Fruit fly (Drosophila melanogaster) whole organism, prepupa: ENCODE results near the gene AstCC.
A peak's percentile ranks its signal among the peaks of the same experiment; 100 is the strongest.

ENCODE experiments used
- Blimp-1 ChIP-seq: fragments of 200-800 bp; sonication (Bioruptor generic); optimal IDR thresholded peaks from 3 replicates; lab custom pipeline; 2017; ENCODE audit warnings: missing biosample characterization, missing genetic modification characterization, mild to moderate bottlenecking, moderate library complexity, missing genetic modification reagents
- CG10631 ChIP-seq: fragments of 200-800 bp; sonication (Bioruptor generic); optimal IDR thresholded peaks from 2 replicates; lab custom pipeline; 2016; ENCODE audit warnings: missing biosample characterization, missing genetic modification characterization
- CG10669 ChIP-seq: fragments of 200-800 bp; sonication (Bioruptor generic); optimal IDR thresholded peaks from 3 replicates; lab custom pipeline; 2018; ENCODE audit warnings: missing biosample characterization, mild to moderate bottlenecking, missing genetic modification characterization, moderate library complexity
- CG11902 ChIP-seq: fragments of 200-800 bp; sonication (Bioruptor generic); optimal IDR thresholded peaks from 3 replicates; lab custom pipeline; 2016; ENCODE audit warnings: missing biosample characterization, missing genetic modification characterization
- CG1621 ChIP-seq: fragments of 200-800 bp; sonication (Bioruptor generic); optimal IDR thresholded peaks from 3 replicates; lab custom pipeline; 2018; ENCODE audit warnings: missing biosample characterization, mild to moderate bottlenecking, missing genetic modification characterization
- CG16779 ChIP-seq: fragments of 200-800 bp; sonication (Bioruptor generic); optimal IDR thresholded peaks from 3 replicates; lab custom pipeline; 2017; ENCODE audit warnings: missing biosample characterization, mild to moderate bottlenecking, missing genetic modification characterization
- CG3032 ChIP-seq: fragments of 200-800 bp; optimal IDR thresholded peaks from 2 replicates; lab custom pipeline; 2019; ENCODE audit warnings: missing biosample characterization, mild to moderate bottlenecking, missing genetic modification characterization, moderate library complexity
- CG31627 ChIP-seq: fragments of 200-800 bp; sonication (Bioruptor generic); optimal IDR thresholded peaks from 3 replicates; lab custom pipeline; 2016; ENCODE audit warnings: missing biosample characterization, missing genetic modification characterization
- CG32006 ChIP-seq: fragments of 200-800 bp; sonication (Bioruptor generic); optimal IDR thresholded peaks from 3 replicates; lab custom pipeline; 2017; ENCODE audit warnings: missing biosample characterization, mild to moderate bottlenecking, missing genetic modification characterization
- CG4318 ChIP-seq: fragments of 200-800 bp; sonication (Bioruptor generic); optimal IDR thresholded peaks from 3 replicates; lab custom pipeline; 2017; ENCODE audit warnings: missing biosample characterization, mild to moderate bottlenecking, missing genetic modification characterization
- CG6163 ChIP-seq: fragments of 200-800 bp; sonication (Bioruptor generic); IDR thresholded peaks from 3 replicates; pipeline ENCODE4 v1.3.6; 2022; ENCODE audit warnings: missing biosample characterization, missing genetic modification characterization
- CG6276 ChIP-seq: fragments of 200-800 bp; sonication (Bioruptor generic); optimal IDR thresholded peaks from 2 replicates; lab custom pipeline; 2017; ENCODE audit warnings: missing biosample characterization, mild to moderate bottlenecking, missing genetic modification characterization
- CG6792 ChIP-seq: fragments of 200-800 bp; sonication (Bioruptor generic); optimal IDR thresholded peaks from 3 replicates; lab custom pipeline; 2016; ENCODE audit warnings: missing biosample characterization, missing genetic modification characterization
- CG6808 ChIP-seq: fragments of 200-800 bp; sonication (Bioruptor generic); optimal IDR thresholded peaks from 3 replicates; lab custom pipeline; 2017; ENCODE audit warnings: missing biosample characterization, missing genetic modification characterization, mild to moderate bottlenecking, moderate library complexity, missing genetic modification reagents
- CG6854 ChIP-seq: fragments of 200-800 bp; sonication (Bioruptor generic); optimal IDR thresholded peaks from 2 replicates; lab custom pipeline; 2017; ENCODE audit warnings: missing biosample characterization, mild to moderate bottlenecking, missing genetic modification characterization
- CG7368 ChIP-seq: fragments of 200-800 bp; sonication (Bioruptor generic); optimal IDR thresholded peaks from 3 replicates; lab custom pipeline; 2016; ENCODE audit warnings: missing biosample characterization, missing genetic modification characterization
- CG8119 ChIP-seq: fragments of 200-800 bp; sonication (Bioruptor generic); IDR thresholded peaks from 3 replicates; pipeline ENCODE4 v1.3.6; 2022; ENCODE audit warnings: missing biosample characterization, missing genetic modification characterization
- CG8319 ChIP-seq: fragments of 200-800 bp; sonication (Bioruptor generic); optimal IDR thresholded peaks from 3 replicates; lab custom pipeline; 2016; ENCODE audit warnings: missing biosample characterization, missing genetic modification characterization
- CG8632 ChIP-seq: fragments of 200-800 bp; sonication (Bioruptor generic); optimal IDR thresholded peaks from 3 replicates; lab custom pipeline; 2016; ENCODE audit warnings: missing biosample characterization, missing genetic modification characterization
- CG9139 ChIP-seq: fragments of 200-800 bp; sonication (Bioruptor generic); optimal IDR thresholded peaks from 3 replicates; lab custom pipeline; 2017; ENCODE audit warnings: missing biosample characterization, mild to moderate bottlenecking, missing genetic modification characterization
- Eip75B ChIP-seq: fragments of 200-800 bp; sonication (Bioruptor generic); optimal IDR thresholded peaks from 3 replicates; lab custom pipeline; 2016; ENCODE audit warnings: missing biosample characterization, missing genetic modification characterization
- Eip78C ChIP-seq: fragments of 200-800 bp; sonication (Bioruptor generic); peaks from one replicate; lab custom pipeline; 2016; ENCODE audit warnings: missing biosample characterization, missing genetic modification characterization
- Ets21C ChIP-seq: fragments of 200-800 bp; sonication (Bioruptor generic); optimal IDR thresholded peaks from 3 replicates; lab custom pipeline; 2016; ENCODE audit warnings: missing biosample characterization, missing genetic modification characterization
- Gug ChIP-seq: fragments of 200-800 bp; sonication (Bioruptor generic); IDR thresholded peaks from 2 replicates; pipeline ENCODE4 v1.3.6; 2022; ENCODE audit warnings: missing biosample characterization, missing genetic modification characterization
- Hr38 ChIP-seq: sonication (Bioruptor generic); optimal IDR thresholded peaks from 2 replicates; lab custom pipeline; 2016; ENCODE audit warnings: missing biosample characterization, missing genetic modification characterization
- Hr39 ChIP-seq: fragments of 200-800 bp; sonication (Bioruptor generic); optimal IDR thresholded peaks from 2 replicates; lab custom pipeline; 2016; ENCODE audit warnings: missing biosample characterization, missing genetic modification characterization
- Hr4 ChIP-seq: fragments of 200-800 bp; sonication (Bioruptor generic); optimal IDR thresholded peaks from 3 replicates; lab custom pipeline; 2016; ENCODE audit warnings: missing biosample characterization, missing genetic modification characterization
- Lpt ChIP-seq: fragments of 200-800 bp; sonication (Bioruptor generic); optimal IDR thresholded peaks from 3 replicates; lab custom pipeline; 2016; ENCODE audit warnings: missing biosample characterization, missing genetic modification characterization
- Met ChIP-seq: fragments of 200-800 bp; sonication (Bioruptor generic); optimal IDR thresholded peaks from 3 replicates; lab custom pipeline; 2016; ENCODE audit warnings: missing biosample characterization, missing genetic modification characterization
- OdsH ChIP-seq: fragments of 200-800 bp; sonication (Bioruptor generic); optimal IDR thresholded peaks from 3 replicates; lab custom pipeline; 2016; ENCODE audit warnings: missing biosample characterization, missing genetic modification characterization
- Smox ChIP-seq: fragments of 200-800 bp; sonication (Bioruptor generic); optimal IDR thresholded peaks from 3 replicates; lab custom pipeline; 2016; ENCODE audit warnings: missing biosample characterization, missing genetic modification characterization
- Sox102F ChIP-seq: fragments of 200-800 bp; sonication (Bioruptor generic); optimal IDR thresholded peaks from 2 replicates; lab custom pipeline; 2016; ENCODE audit warnings: missing biosample characterization, mild to moderate bottlenecking, missing genetic modification characterization
- Sox14 ChIP-seq: fragments of 200-800 bp; sonication (Bioruptor generic); optimal IDR thresholded peaks from 3 replicates; lab custom pipeline; 2016; ENCODE audit warnings: missing biosample characterization, missing genetic modification characterization
- Sox15 ChIP-seq: fragments of 200-800 bp; sonication (Bioruptor generic); optimal IDR thresholded peaks from 3 replicates; lab custom pipeline; 2016; ENCODE audit warnings: missing biosample characterization, missing genetic modification characterization
- achi ChIP-seq: fragments of 200-800 bp; sonication (Bioruptor generic); optimal IDR thresholded peaks from 3 replicates; lab custom pipeline; 2016; ENCODE audit warnings: missing biosample characterization, missing genetic modification characterization
- acj6 ChIP-seq: fragments of 200-800 bp; sonication (Bioruptor generic); optimal IDR thresholded peaks from 3 replicates; lab custom pipeline; 2016; ENCODE audit warnings: missing biosample characterization, missing genetic modification characterization
- cyc ChIP-seq: fragments of 200-800 bp; sonication (Bioruptor generic); optimal IDR thresholded peaks from 3 replicates; lab custom pipeline; 2016; ENCODE audit warnings: missing biosample characterization, missing genetic modification characterization
- dac ChIP-seq: fragments of 200-800 bp; sonication (Bioruptor generic); optimal IDR thresholded peaks from 2 replicates; lab custom pipeline; 2017; ENCODE audit warnings: missing biosample characterization, mild to moderate bottlenecking, missing genetic modification characterization
- eg ChIP-seq: fragments of 200-800 bp; sonication (Bioruptor generic); IDR thresholded peaks from 3 replicates; pipeline ENCODE4 v1.3.6; 2022; ENCODE audit warnings: missing biosample characterization, missing genetic modification characterization
- fd85E ChIP-seq: fragments of 200-800 bp; sonication (Bioruptor generic); optimal IDR thresholded peaks from 3 replicates; lab custom pipeline; 2016; ENCODE audit warnings: missing biosample characterization, missing genetic modification characterization
- fkh ChIP-seq: fragments of 200-800 bp; sonication (Bioruptor generic); optimal IDR thresholded peaks from 3 replicates; lab custom pipeline; 2017; ENCODE audit warnings: missing biosample characterization, mild to moderate bottlenecking, missing genetic modification characterization, moderate library complexity
- lz ChIP-seq: fragments of 200-800 bp; sonication (Bioruptor generic); optimal IDR thresholded peaks from 3 replicates; lab custom pipeline; 2016; ENCODE audit warnings: missing biosample characterization, missing genetic modification characterization
- net ChIP-seq: fragments of 200-800 bp; sonication (Bioruptor generic); optimal IDR thresholded peaks from 3 replicates; lab custom pipeline; 2016; ENCODE audit warnings: missing biosample characterization, missing genetic modification characterization
- pdm3 ChIP-seq: fragments of 200-800 bp; sonication (Bioruptor generic); optimal IDR thresholded peaks from 3 replicates; lab custom pipeline; 2016; ENCODE audit warnings: missing biosample characterization, missing genetic modification characterization
- spab ChIP-seq: fragments of 200-800 bp; sonication (Bioruptor generic); optimal IDR thresholded peaks from 2 replicates; lab custom pipeline; 2017; ENCODE audit warnings: missing biosample characterization, mild to moderate bottlenecking, missing genetic modification characterization, missing genetic modification reagents
- ss ChIP-seq, 2 experiments: fragments of 200-800 bp; sonication (Bioruptor generic); optimal IDR thresholded peaks; 2 replicates in 1 of 2; 3 replicates in 1 of 2; lab custom pipeline; 2017 to 2018; ENCODE audit warnings: mild to moderate bottlenecking in 2 of 2, missing biosample characterization in 2 of 2, missing genetic modification characterization in 2 of 2, moderate library complexity in 1 of 2

Gene AstCC

DNA sequence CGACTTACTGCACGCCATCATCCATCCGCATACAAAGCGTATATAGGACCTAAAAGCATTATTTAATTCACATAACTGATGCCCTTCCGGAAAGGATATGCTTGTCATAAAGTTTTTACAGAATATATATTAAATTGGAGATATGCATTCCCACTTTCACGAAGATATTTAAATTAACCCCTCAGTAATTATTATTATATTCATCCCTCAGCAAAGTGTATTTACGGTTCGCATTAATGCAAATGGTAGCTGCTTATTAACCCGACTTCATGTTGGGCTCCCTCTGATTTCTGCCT is 32.6 kb downstream of the AstCC start (continued):
- peak; percentile 62 for TF ChIP-seq CG9139 (GFP tag; lab: Kevin White, UChicago)
- TF ChIP-seq Eip75B (GFP tag; lab: Kevin White, UChicago), result no peak
- peak; percentile 68 for TF ChIP-seq CG6163 (GFP tag; lab: Robert Waterston, UW)
- no peak for TF ChIP-seq Hr38 (GFP tag; lab: Kevin White, UChicago)
- TF ChIP-seq Eip78C (GFP tag; lab: Kevin White, UChicago), result peak; percentile 83
- peak; percentile 70 for TF ChIP-seq CG10669 (GFP tag; lab: Kevin White, UChicago)
- peak; percentile 63 for TF ChIP-seq spab (GFP tag; lab: Kevin White, UChicago)
- no peak for TF ChIP-seq Met
- peak; percentile 80 for TF ChIP-seq CG8632 (GFP tag; lab: Kevin White, UChicago)
- peak; percentile 46 for TF ChIP-seq CG16779 (tag; lab: Kevin White, UChicago)
- TF ChIP-seq Ets21C, result no peak
- no peak for TF ChIP-seq cyc (GFP tag; lab: Kevin White, UChicago)
- no peak for TF ChIP-seq fkh (GFP tag; lab: Kevin White, UChicago)
- TF ChIP-seq CG3032 (tag; lab: Kevin White, UChicago), result peak; percentile 85
- TF ChIP-seq pdm3, result no peak
- TF ChIP-seq Blimp-1 (GFP tag; lab: Kevin White, UChicago), result peak; percentile 41
- peak; percentile 1 to 75 for TF ChIP-seq ss (GFP tag; optimal IDR thresholded peaks at IDR 0.05; lab: Kevin White, UChicago)
- TF ChIP-seq eg (GFP tag; lab: Robert Waterston, UW), result no peak
- peak; percentile 46 for TF ChIP-seq OdsH (GFP tag; lab: Kevin White, UChicago)
- no peak for TF ChIP-seq CG6276 (GFP tag; lab: Kevin White, UChicago)
- TF ChIP-seq net (GFP tag; lab: Kevin White, UChicago), result no peak
- TF ChIP-seq CG6854 (GFP tag; lab: Kevin White, UChicago), result no peak
- TF ChIP-seq Gug (GFP tag; lab: Robert Waterston, UW), result peak; percentile 13; the same call in 1 of the 2 replicates
- no peak for TF ChIP-seq Smox (GFP tag; lab: Kevin White, UChicago)
- no peak for TF ChIP-seq CG8319 (GFP tag; lab: Kevin White, UChicago)
- TF ChIP-seq Lpt (GFP tag; lab: Kevin White, UChicago), result no peak
- no peak for TF ChIP-seq CG4318 (GFP tag; lab: Kevin White, UChicago)
- TF ChIP-seq fd85E (GFP tag; lab: Kevin White, UChicago), result no peak
- TF ChIP-seq CG8119 (GFP tag; lab: Robert Waterston, UW), result peak; percentile 49; the same call in 1 of the 3 replicates
- TF ChIP-seq CG6792 (GFP tag; lab: Kevin White, UChicago), result peak; percentile 19
- no peak for TF ChIP-seq CG1621 (tag; lab: Kevin White, UChicago)
- no peak for TF ChIP-seq CG31627 (GFP tag; lab: Kevin White, UChicago)
- peak; percentile 15 for TF ChIP-seq lz (GFP tag; lab: Kevin White, UChicago)

DNA sequence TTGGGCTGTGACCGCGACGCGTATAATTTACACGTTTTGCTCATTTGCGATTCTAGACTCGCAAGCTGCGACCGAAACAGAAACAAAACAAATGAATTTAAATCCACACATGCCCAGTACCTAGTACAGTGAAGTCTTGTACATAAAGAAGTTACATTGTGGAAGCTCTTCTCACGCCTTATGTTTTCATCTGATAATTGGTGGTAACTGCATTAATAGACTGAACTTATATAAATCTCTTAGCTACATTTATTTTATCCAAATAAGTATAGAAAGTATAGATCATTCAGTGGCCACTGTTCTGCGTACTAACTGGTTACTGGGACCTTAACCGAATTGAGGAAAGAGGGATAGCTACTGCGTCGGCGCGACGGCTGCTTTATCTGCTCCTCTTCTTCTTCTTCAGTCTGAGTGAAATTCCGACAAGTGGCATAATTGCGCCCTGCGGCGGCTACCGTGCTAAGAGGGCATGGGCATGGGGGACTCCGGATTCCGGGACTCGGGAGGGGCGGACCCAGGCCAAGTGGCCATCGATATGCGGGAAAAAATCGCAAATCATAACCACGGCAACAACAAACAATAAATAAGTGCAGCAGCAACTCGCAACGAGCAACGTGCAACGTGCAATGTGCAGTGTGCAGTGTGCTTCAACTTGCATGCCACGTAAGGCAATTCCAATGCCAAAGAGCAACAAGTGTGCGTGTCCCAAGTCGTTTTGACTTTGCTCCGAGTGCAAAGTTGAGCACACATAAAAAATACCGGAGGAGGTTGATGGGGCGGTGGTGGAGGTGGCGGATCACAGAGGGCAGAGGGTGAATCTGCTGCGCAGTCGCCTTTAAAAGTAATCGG is 33.2 kb downstream of the AstCC start:
- TF ChIP-seq Sox102F (GFP tag; lab: Kevin White, UChicago), result peak; percentile 31
- TF ChIP-seq Ets21C, result no peak
- peak; percentile 17 for TF ChIP-seq CG10631
- TF ChIP-seq CG8319 (GFP tag; lab: Kevin White, UChicago), result peak; percentile 33
- TF ChIP-seq Sox14 (GFP tag; lab: Kevin White, UChicago), result peak; percentile 22
- no peak for TF ChIP-seq CG32006 (GFP tag; lab: Kevin White, UChicago)
- TF ChIP-seq Sox15 (GFP tag; lab: Kevin White, UChicago), result peak; percentile 12
- TF ChIP-seq CG11902 (GFP tag; lab: Kevin White, UChicago), result no peak
- peak; percentile 37 for TF ChIP-seq OdsH (GFP tag; lab: Kevin White, UChicago)
- TF ChIP-seq acj6, result peak; percentile 31
- TF ChIP-seq Eip75B (GFP tag; lab: Kevin White, UChicago), result peak; percentile 45
- TF ChIP-seq CG4318 (GFP tag; lab: Kevin White, UChicago), result no peak
- TF ChIP-seq Hr38 (GFP tag; lab: Kevin White, UChicago), result no peak
- peak; percentile 32 for TF ChIP-seq Hr39 (GFP tag; lab: Kevin White, UChicago)
- peak; percentile 54 for TF ChIP-seq CG3032 (tag; lab: Kevin White, UChicago)
- peak; percentile 23 for TF ChIP-seq CG31627 (GFP tag; lab: Kevin White, UChicago)
- TF ChIP-seq Hr4 (GFP tag; lab: Kevin White, UChicago), result no peak
- no peak for TF ChIP-seq fd85E (GFP tag; lab: Kevin White, UChicago)
- TF ChIP-seq Eip78C (GFP tag; lab: Kevin White, UChicago), result peak; percentile 91
- no peak for TF ChIP-seq dac
- TF ChIP-seq CG16779 (tag; lab: Kevin White, UChicago), result no peak
- TF ChIP-seq CG9139 (GFP tag; lab: Kevin White, UChicago), result peak; percentile 24
- no peak for TF ChIP-seq achi
- TF ChIP-seq CG10669 (GFP tag; lab: Kevin White, UChicago), result peak; percentile 37
- TF ChIP-seq CG7368 (GFP tag; lab: Kevin White, UChicago), result no peak
- TF ChIP-seq fkh (GFP tag; lab: Kevin White, UChicago), result no peak
- TF ChIP-seq CG6808 (GFP tag; lab: Kevin White, UChicago), result peak; percentile 34
- peak; percentile 15 for TF ChIP-seq lz (GFP tag; lab: Kevin White, UChicago)
- TF ChIP-seq Smox (GFP tag; lab: Kevin White, UChicago), result peak; percentile 22
- no peak for TF ChIP-seq spab (GFP tag; lab: Kevin White, UChicago)
